Fruit fly (Drosophila melanogaster) whole organism, embryonic: ENCODE data around the gene form3.

Source experiments
- Aef1 ChIP-seq: fragments of 200-800 bp; sonication (Bioruptor generic); IDR thresholded peaks from 3 replicates; pipeline ENCODE4 v1.3.6; 2022; ENCODE audit warnings: missing biosample characterization, missing genetic modification characterization
- Antp ChIP-seq: fragments of 200-800 bp; sonication (Bioruptor generic); optimal IDR thresholded peaks from 3 replicates; lab custom pipeline; 2016; ENCODE audit warnings: missing biosample characterization, missing genetic modification characterization
- Blimp-1 ChIP-seq: fragments of 200-800 bp; sonication (Bioruptor generic); optimal IDR thresholded peaks from 3 replicates; lab custom pipeline; 2018; ENCODE audit warnings: missing biosample characterization, missing genetic modification characterization, mild to moderate bottlenecking, moderate library complexity, missing genetic modification reagents
- CG10979 ChIP-seq: fragments of 200-800 bp; sonication (Bioruptor generic); optimal IDR thresholded peaks from 2 replicates; lab custom pipeline; 2018; ENCODE audit warnings: missing biosample characterization, mild to moderate bottlenecking, missing genetic modification characterization, moderate library complexity
- CG11504 ChIP-seq: fragments of 200-800 bp; sonication (Bioruptor generic); optimal IDR thresholded peaks from 3 replicates; lab custom pipeline; 2019; ENCODE audit warnings: missing biosample characterization, mild to moderate bottlenecking, missing genetic modification characterization, moderate library complexity
- CG11695 ChIP-seq: fragments of 200-800 bp; sonication (Bioruptor generic); IDR thresholded peaks from 3 replicates; pipeline ENCODE4 v1.3.6; 2022; ENCODE audit warnings: missing biosample characterization, missing genetic modification characterization
- CG12942 ChIP-seq: fragments of 200-800 bp; sonication (Bioruptor generic); optimal IDR thresholded peaks from 3 replicates; lab custom pipeline; 2016; ENCODE audit warnings: missing biosample characterization, missing genetic modification characterization
- CG13624 ChIP-seq: fragments of 200-800 bp; sonication (Bioruptor generic); optimal IDR thresholded peaks from 2 replicates; lab custom pipeline; 2016; ENCODE audit warnings: missing biosample characterization, missing genetic modification characterization
- CG14441 ChIP-seq: fragments of 200-800 bp; sonication (Bioruptor generic); IDR thresholded peaks from 2 replicates; pipeline ENCODE4 v1.3.6; 2022; ENCODE audit warnings: missing biosample characterization, missing genetic modification characterization
- CG18262 ChIP-seq: fragments of 200-800 bp; optimal IDR thresholded peaks from 3 replicates; lab custom pipeline; 2019; ENCODE audit warnings: missing biosample characterization, mild to moderate bottlenecking, missing genetic modification characterization, moderate library complexity
- CG2712 ChIP-seq: fragments of 200-800 bp; optimal IDR thresholded peaks from 3 replicates; lab custom pipeline; 2019; ENCODE audit warnings: missing biosample characterization, mild to moderate bottlenecking, missing genetic modification characterization, moderate library complexity
- CG34422 ChIP-seq: fragments of 200-800 bp; sonication (Bioruptor generic); IDR thresholded peaks from 3 replicates; pipeline ENCODE4 v1.3.6; 2022; ENCODE audit warnings: missing biosample characterization, missing genetic modification characterization
- CG3847 ChIP-seq: fragments of 200-800 bp; sonication (Bioruptor generic); IDR thresholded peaks from 2 replicates; pipeline ENCODE4 v1.3.6; 2022; ENCODE audit warnings: missing biosample characterization, missing genetic modification characterization
- CG4707 ChIP-seq: fragments of 200-800 bp; sonication (Bioruptor generic); optimal IDR thresholded peaks from 2 replicates; lab custom pipeline; 2018; ENCODE audit warnings: missing biosample characterization, mild to moderate bottlenecking, missing genetic modification characterization, moderate library complexity
- CG6175 ChIP-seq: fragments of 200-800 bp; sonication (Bioruptor generic); IDR thresholded peaks from 3 replicates; pipeline ENCODE4 v1.3.6; 2022; ENCODE audit warnings: missing biosample characterization, missing genetic modification characterization
- CG6254 ChIP-seq: fragments of 200-800 bp; sonication (Bioruptor generic); optimal IDR thresholded peaks from 3 replicates; lab custom pipeline; 2017; ENCODE audit warnings: mild to moderate bottlenecking, missing biosample characterization, missing genetic modification reagents, missing genetic modification characterization
- CG6272 ChIP-seq: fragments of 200-800 bp; sonication (Bioruptor generic); IDR thresholded peaks from 2 replicates; pipeline ENCODE4 v1.3.6; 2022; ENCODE audit warnings: missing biosample characterization, missing genetic modification characterization
- CG6765 ChIP-seq: fragments of 200-800 bp; sonication (Bioruptor generic); optimal IDR thresholded peaks from 3 replicates; lab custom pipeline; 2017; ENCODE audit warnings: missing biosample characterization, mild to moderate bottlenecking, missing genetic modification characterization
- CG8388 ChIP-seq: fragments of 200-800 bp; sonication (Bioruptor generic); optimal IDR thresholded peaks from 2 replicates; lab custom pipeline; 2019; ENCODE audit warnings: missing biosample characterization, mild to moderate bottlenecking, missing genetic modification characterization, moderate library complexity
- CG9727 ChIP-seq: fragments of 200-800 bp; sonication (Bioruptor generic); optimal IDR thresholded peaks from 3 replicates; lab custom pipeline; 2017; ENCODE audit warnings: missing biosample characterization, mild to moderate bottlenecking, missing genetic modification characterization
- Dip3 ChIP-seq: fragments of 200-800 bp; sonication (Bioruptor generic); optimal IDR thresholded peaks from 3 replicates; lab custom pipeline; 2016; ENCODE audit warnings: missing biosample characterization, missing genetic modification characterization
- H2.0 ChIP-seq: fragments of 200-800 bp; sonication (Bioruptor generic); IDR thresholded peaks from 2 replicates; pipeline ENCODE4 v1.3.6; 2022; ENCODE audit warnings: missing biosample characterization, missing genetic modification characterization
- Lhr ChIP-seq: fragments of 200-800 bp; sonication (Bioruptor generic); optimal IDR thresholded peaks from 3 replicates; lab custom pipeline; 2017; ENCODE audit warnings: mild to moderate bottlenecking, missing biosample characterization, missing genetic modification reagents, missing genetic modification characterization
- Med ChIP-seq: fragments of 200-800 bp; sonication (Bioruptor generic); peaks from one replicate; lab custom pipeline; 2016; ENCODE audit warnings: missing biosample characterization, missing genetic modification characterization, mild to moderate bottlenecking, inconsistent platforms, moderate library complexity
- Side ChIP-seq: fragments of 200-800 bp; sonication (Bioruptor generic); optimal IDR thresholded peaks from 2 replicates; lab custom pipeline; 2016; ENCODE audit warnings: missing biosample characterization, missing genetic modification characterization
- Sin3A ChIP-seq: fragments of >200 bp; optimal IDR thresholded peaks from 2 replicates; lab custom pipeline; 2018
- Sox102F ChIP-seq: fragments of 200-800 bp; sonication (Bioruptor generic); optimal IDR thresholded peaks from 2 replicates; lab custom pipeline; 2018; ENCODE audit warnings: missing biosample characterization, mild to moderate bottlenecking, missing genetic modification characterization, moderate library complexity
- Ssrp ChIP-seq: fragments of 200-800 bp; sonication (Bioruptor generic); optimal IDR thresholded peaks from 2 replicates; lab custom pipeline; 2018; ENCODE audit warnings: missing biosample characterization, mild to moderate bottlenecking, missing genetic modification characterization, moderate library complexity
- bowl ChIP-seq: fragments of 200-800 bp; sonication (Bioruptor generic); IDR thresholded peaks from 2 replicates; pipeline ENCODE4 v1.3.6; 2022; ENCODE audit warnings: missing biosample characterization, missing genetic modification characterization
- chif ChIP-seq, 2 experiments: fragments of 200-800 bp; sonication (Bioruptor generic); optimal IDR thresholded peaks; 3 replicates each; lab custom pipeline; 2016; ENCODE audit warnings: missing biosample characterization in 2 of 2, missing genetic modification characterization in 2 of 2
- chm ChIP-seq: fragments of 200-800 bp; sonication (Bioruptor generic); IDR thresholded peaks from 2 replicates; pipeline ENCODE4 v1.3.6; 2022; ENCODE audit warnings: missing biosample characterization, missing genetic modification characterization
- ci ChIP-seq: fragments of 200-800 bp; sonication (Bioruptor generic); IDR thresholded peaks from 3 replicates; pipeline ENCODE4 v1.3.6; 2022; ENCODE audit warnings: missing biosample characterization, missing genetic modification characterization
- crp ChIP-seq, 2 experiments: fragments of 200-800 bp; sonication (Bioruptor generic); optimal IDR thresholded peaks; 2 replicates in 1 of 2; 3 replicates in 1 of 2; lab custom pipeline; 2017; ENCODE audit warnings: missing biosample characterization in 2 of 2, missing genetic modification characterization in 2 of 2, mild to moderate bottlenecking in 1 of 2, moderate library complexity in 1 of 2
- exex ChIP-seq: fragments of 200-800 bp; sonication (Bioruptor generic); optimal IDR thresholded peaks from 4 replicates; lab custom pipeline; 2018; ENCODE audit warnings: missing biosample characterization, mild to moderate bottlenecking, missing genetic modification characterization, moderate library complexity
- eyg ChIP-seq: fragments of 200-800 bp; sonication (Bioruptor generic); optimal IDR thresholded peaks from 3 replicates; lab custom pipeline; 2016; ENCODE audit warnings: missing biosample characterization, missing genetic modification characterization
- gsb ChIP-seq: fragments of 200-800 bp; sonication (Bioruptor generic); IDR thresholded peaks from 2 replicates; pipeline ENCODE4 v1.3.6; 2022; ENCODE audit warnings: missing biosample characterization, missing genetic modification characterization
- jumu ChIP-seq: fragments of 200-800 bp; sonication (Bioruptor generic); optimal IDR thresholded peaks from 3 replicates; lab custom pipeline; 2016; ENCODE audit warnings: missing biosample characterization, missing genetic modification characterization
- nmo ChIP-seq: fragments of 200-800 bp; sonication (Bioruptor generic); optimal IDR thresholded peaks from 2 replicates; lab custom pipeline; 2018; ENCODE audit warnings: missing biosample characterization, mild to moderate bottlenecking, missing genetic modification characterization, moderate library complexity
- nom ChIP-seq: fragments of 200-800 bp; sonication (Bioruptor generic); optimal IDR thresholded peaks from 2 replicates; lab custom pipeline; 2017; ENCODE audit warnings: missing biosample characterization, missing genetic modification characterization, mild to moderate bottlenecking, moderate library complexity, missing genetic modification reagents
- pho ChIP-seq: fragments of 200-800 bp; sonication (Bioruptor generic); optimal IDR thresholded peaks from 2 replicates; lab custom pipeline; 2016; ENCODE audit warnings: missing biosample characterization, missing genetic modification characterization
- prd ChIP-seq, 3 experiments: fragments of >200 bp in 2 of 3; fragments of 200-800 bp in 1 of 3; sonication (Bioruptor generic) in 1 of 3; optimal IDR thresholded peaks in 2 of 3; IDR thresholded peaks in 1 of 3; 2 replicates in 2 of 3; 3 replicates in 1 of 3; pipeline versions ENCODE4 v1.3.6 to Lab custom; 2017 to 2022; ENCODE audit warnings: missing biosample characterization in 1 of 3, missing genetic modification characterization in 1 of 3
- psq ChIP-seq: fragments of 200-800 bp; sonication (Bioruptor generic); optimal IDR thresholded peaks from 2 replicates; lab custom pipeline; 2017; ENCODE audit warnings: missing biosample characterization, missing genetic modification characterization
- ranshi ChIP-seq: fragments of 200-800 bp; sonication (Bioruptor generic); IDR thresholded peaks from 2 replicates; pipeline ENCODE4 v1.3.6; 2022; ENCODE audit warnings: missing biosample characterization, missing genetic modification characterization
- tap ChIP-seq: fragments of 200-800 bp; optimal IDR thresholded peaks from 3 replicates; lab custom pipeline; 2019; ENCODE audit warnings: missing biosample characterization, mild to moderate bottlenecking, missing genetic modification characterization, moderate library complexity
- tgo ChIP-seq: fragments of 200-800 bp; sonication (Bioruptor generic); IDR thresholded peaks from 3 replicates; pipeline ENCODE4 v1.3.6; 2022; ENCODE audit warnings: missing biosample characterization, missing genetic modification characterization
- vvl ChIP-seq: fragments of 200-800 bp; sonication (Bioruptor generic); IDR thresholded peaks from 2 replicates; pipeline ENCODE4 v1.3.6; 2022; ENCODE audit warnings: missing biosample characterization, missing genetic modification characterization

form3 gene

dm6 chr3L:7150850-7151249 lies 56.2 kb downstream of the form3 start (continued):
- TF ChIP-seq H2.0 (no peak), nom (peak; percentile 64), crp (GFP tag; optimal IDR thresholded peaks at IDR 0.05; lab: Kevin White, UChicago) (no peak), Blimp-1 (peak; percentile 0), nmo (GFP tag; lab: Kevin White, UChicago) (no peak), CG6254 (no peak), CG11504 (tag; lab: Kevin White, UChicago) (peak; percentile 14), Med (GFP tag; lab: Kevin White, UChicago) (peak; percentile 50), chif (GFP tag; optimal IDR thresholded peaks at IDR 0.05; lab: Kevin White, UChicago) (no peak), CG11695 (GFP tag; lab: Robert Waterston, UW) (0 out of 3 replicates have a peak, but pooled peaks have one; percentile 28), ranshi (GFP tag; lab: Robert Waterston, UW) (peak; percentile 21; the same call in 1 of the 2 replicates), CG2712 (tag; lab: Kevin White, UChicago) (peak; percentile 18), CG6765 (GFP tag; lab: Kevin White, UChicago) (no peak), CG14441 (GFP tag; lab: Robert Waterston, UW) (no peak), CG18262 (tag; lab: Kevin White, UChicago) (peak; percentile 9), CG9727 (GFP tag; lab: Kevin White, UChicago) (no peak)

dm6 chr3L:7151521-7152465 lies 57.2 kb downstream of the form3 start:
- TF ChIP-seq prd (optimal IDR thresholded peaks at IDR 0.05; lab: Kevin White, UChicago) (no peak), prd (GFP tag; IDR thresholded peaks at IDR 0.05; lab: Robert Waterston, UW) (peak; percentile 78), CG10979 (tag; lab: Kevin White, UChicago) (peak; percentile 84), tap (peak; percentile 23), Aef1 (GFP tag; lab: Robert Waterston, UW) (0 out of 3 replicates have a peak, but pooled peaks have one; percentile 25), Antp (GFP tag; lab: Kevin White, UChicago) (no peak), Side (no peak), ci (GFP tag; lab: Robert Waterston, UW) (peak; percentile 87), CG4707 (GFP tag; lab: Kevin White, UChicago) (no peak), CG12942 (peak; percentile 28), CG6272 (peak; percentile 41), Dip3 (GFP tag; lab: Kevin White, UChicago) (no peak), tgo (no peak; the same call in 2 of the 3 replicates), Lhr (GFP tag; lab: Kevin White, UChicago) (peak; percentile 33), CG13624 (GFP tag; lab: Kevin White, UChicago) (no peak), gsb (GFP tag; lab: Robert Waterston, UW) (no peak), eyg (GFP tag; lab: Kevin White, UChicago) (no peak), Sin3A (lab: Kevin White, UChicago) (no peak), CG2712 (tag; lab: Kevin White, UChicago) (peak; percentile 89), Sox102F (peak; percentile 73), chm (GFP tag; lab: Robert Waterston, UW) (peak; percentile 65; the same call in 1 of the 2 replicates), vvl (peak; percentile 89), chif (GFP tag; optimal IDR thresholded peaks at IDR 0.05; lab: Kevin White, UChicago) (peak; percentile 30 to 61), bowl (GFP tag; lab: Robert Waterston, UW) (no peak), psq (no peak), CG8388 (GFP tag; lab: Kevin White, UChicago) (peak; percentile 57), CG34422 (GFP tag; lab: Robert Waterston, UW) (peak; percentile 69; the same call in 2 of the 3 replicates), Ssrp (tag; lab: Kevin White, UChicago) (peak; percentile 66), exex (tag; lab: Kevin White, UChicago) (no peak), Med (GFP tag; lab: Kevin White, UChicago) (peak; percentile 30), CG3847 (0 out of 2 replicates have a peak, but pooled peaks have one; percentile 31), pho (GFP tag; lab: Kevin White, UChicago) (no peak), CG6175 (GFP tag; lab: Robert Waterston, UW) (no peak), jumu (GFP tag; lab: Kevin White, UChicago) (no peak)
